Worm (Caenorhabditis elegans): ENCODE results near the gene F46F5.1.

DNA sequence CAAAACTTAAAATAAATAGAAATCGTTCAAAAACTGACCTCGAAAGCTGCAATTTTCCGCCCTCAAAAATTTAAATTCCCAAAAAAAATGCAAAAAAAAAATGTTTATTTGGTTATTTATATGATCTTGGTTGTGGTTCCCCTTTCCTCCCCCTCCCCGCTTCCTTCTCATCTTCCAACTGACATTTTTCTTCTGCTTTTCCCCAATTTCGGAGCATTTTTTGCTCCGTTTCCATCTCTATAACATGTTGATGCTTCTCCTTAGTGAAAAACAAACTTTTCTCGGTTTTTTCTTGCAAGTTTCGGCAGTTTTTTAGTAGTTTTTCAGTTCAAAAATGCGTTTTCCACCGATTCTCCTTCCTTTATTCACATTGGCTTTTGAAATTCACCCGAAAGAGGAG, 16.7 kb downstream of the F46F5.1 start, which contains the start of gene Y39F10A.1:
- TF ChIP-seq sox-4 (tag; optimal IDR thresholded peaks at IDR 0.05) (no peak), nhr-28 (tag; optimal IDR thresholded peaks at IDR 0.05) (no peak), fkh-8 (tag; optimal IDR thresholded peaks at IDR 0.05) (no peak), nhr-76 (tag; optimal IDR thresholded peaks at IDR 0.05) (no peak), egl-27 (tag; optimal IDR thresholded peaks at IDR 0.05) (no peak), fkh-4 (tag; optimal IDR thresholded peaks at IDR 0.05; ENCODE audit: borderline replicate concordance) (no peak)

All from whole organism, L1 larva.